Worm (Caenorhabditis elegans) whole organism, L3 larva: ENCODE results near the gene T07E3.2.

Experiments
- aly-2 ChIP-seq: fragments of 150-350 bp; optimal IDR thresholded peaks from 2 replicates; lab custom pipeline; 2014; ENCODE audit warnings: missing biosample characterization, missing genetic modification characterization
- ceh-82 ChIP-seq: fragments of 150-350 bp; optimal IDR thresholded peaks from 2 replicates; lab custom pipeline; 2014; ENCODE audit warnings: missing biosample characterization, missing genetic modification characterization
- nhr-67 ChIP-seq: fragments of 150-350 bp; optimal IDR thresholded peaks from 2 replicates; lab custom pipeline; 2014; ENCODE audit warnings: missing biosample characterization, missing genetic modification characterization
- sea-2 ChIP-seq: fragments of 150-350 bp; sonication (generic microtip); optimal IDR thresholded peaks from 4 replicates; lab custom pipeline; 2014; ENCODE audit warnings: missing biosample characterization, missing genetic modification reagents, missing genetic modification characterization
- unc-39 ChIP-seq: sonication (generic microtip); optimal IDR thresholded peaks from 4 replicates; lab custom pipeline; 2017; ENCODE audit warnings: missing biosample characterization, missing genetic modification characterization

DNA sequence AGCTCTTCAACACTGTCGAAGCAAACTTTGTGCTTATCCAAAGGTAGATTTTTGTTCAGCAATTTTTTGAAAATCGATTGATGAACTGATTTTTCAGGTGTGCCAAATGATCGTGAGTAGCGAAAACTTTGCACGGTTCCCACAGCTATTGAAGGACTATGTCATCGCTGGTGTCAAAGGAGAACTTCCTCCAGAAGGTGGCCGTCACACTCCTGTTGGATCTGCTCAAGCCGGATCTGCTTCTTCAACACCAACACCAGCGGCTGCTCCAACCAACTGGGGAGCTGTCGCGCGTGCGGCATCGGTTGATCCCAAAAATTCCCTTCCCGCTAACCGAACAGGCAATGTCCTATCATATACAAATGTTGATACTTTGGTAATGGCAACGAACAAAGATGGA lies 46.9 kb downstream of the T07E3.2 start:
- TF ChIP-seq ceh-82 (tag; lab: Kevin White, UChicago), result no peak
- no peak for TF ChIP-seq unc-39
- TF ChIP-seq sea-2, result no peak
- no peak for TF ChIP-seq aly-2
- TF ChIP-seq nhr-67 (tag; lab: Kevin White, UChicago), result no peak
